Worm (Caenorhabditis elegans): ENCODE measurements around the gene C33D9.13.

- TF ChIP-seq fkh-10 (GFP tag; optimal IDR thresholded peaks at IDR 0.05) (no peak), aly-2 (tag; optimal IDR thresholded peaks at IDR 0.05) (no peak), jun-1 (tag; optimal IDR thresholded peaks at IDR 0.05) (no peak), nhr-77 (tag; optimal IDR thresholded peaks at IDR 0.05) (no peak)
Measured at ce11 chrIV:8757729-8758128, 27.3 kb downstream of the C33D9.13 start.
